Fruit fly (Drosophila melanogaster) whole organism, adult: ENCODE results near the gene CG13926.

Source experiments
- CG11617 ChIP-seq: fragments of 200-800 bp; sonication (Bioruptor generic); optimal IDR thresholded peaks from 2 replicates; lab custom pipeline; 2017; ENCODE audit warnings: mild to moderate bottlenecking, missing biosample characterization, missing genetic modification reagents, missing genetic modification characterization
- CG12768 ChIP-seq: fragments of 200-800 bp; sonication (Bioruptor generic); optimal IDR thresholded peaks from 2 replicates; lab custom pipeline; 2017; ENCODE audit warnings: missing biosample characterization, missing genetic modification characterization, mild to moderate bottlenecking, moderate library complexity, missing genetic modification reagents
- CG14711 ChIP-seq: fragments of 200-800 bp; sonication (Bioruptor generic); optimal IDR thresholded peaks from 2 replicates; lab custom pipeline; 2018; ENCODE audit warnings: missing biosample characterization, mild to moderate bottlenecking, missing genetic modification characterization, moderate library complexity
- CG1620 ChIP-seq: fragments of 200-800 bp; sonication (Bioruptor generic); optimal IDR thresholded peaks from 2 replicates; lab custom pipeline; 2016; ENCODE audit warnings: missing biosample characterization, missing genetic modification characterization
- CG33017 ChIP-seq: fragments of 200-800 bp; sonication (Bioruptor generic); optimal IDR thresholded peaks from 2 replicates; lab custom pipeline; 2018; ENCODE audit warnings: missing biosample characterization, mild to moderate bottlenecking, missing genetic modification characterization, moderate library complexity
- CG5204 ChIP-seq: fragments of 200-800 bp; sonication (Bioruptor generic); optimal IDR thresholded peaks from 2 replicates; lab custom pipeline; 2016; ENCODE audit warnings: missing biosample characterization, missing genetic modification characterization
- CG7045 ChIP-seq: fragments of 200-800 bp; sonication (Bioruptor generic); optimal IDR thresholded peaks from 2 replicates; lab custom pipeline; 2017; ENCODE audit warnings: missing biosample characterization, mild to moderate bottlenecking, missing genetic modification characterization
- CG7101 ChIP-seq: fragments of 200-800 bp; sonication (Bioruptor generic); optimal IDR thresholded peaks from 2 replicates; lab custom pipeline; 2018; ENCODE audit warnings: missing biosample characterization, mild to moderate bottlenecking, missing genetic modification characterization, moderate library complexity
- Clk ChIP-seq: fragments of 200-800 bp; sonication (Bioruptor generic); optimal IDR thresholded peaks from 2 replicates; lab custom pipeline; 2017; ENCODE audit warnings: missing biosample characterization, missing genetic modification characterization
- Crg-1 ChIP-seq: fragments of 200-800 bp; sonication (Bioruptor generic); optimal IDR thresholded peaks from 2 replicates; lab custom pipeline; 2016; ENCODE audit warnings: missing biosample characterization, missing genetic modification characterization
- Hr96 ChIP-seq: fragments of 200-800 bp; sonication (Bioruptor generic); optimal IDR thresholded peaks from 2 replicates; lab custom pipeline; 2016; ENCODE audit warnings: missing biosample characterization, missing genetic modification characterization
- Mnt ChIP-seq: fragments of 200-800 bp; sonication (Bioruptor generic); optimal IDR thresholded peaks from 2 replicates; lab custom pipeline; 2016; ENCODE audit warnings: missing biosample characterization, mild to moderate bottlenecking, missing genetic modification characterization
- bab1 ChIP-seq: fragments of 200-800 bp; sonication (Bioruptor generic); optimal IDR thresholded peaks from 3 replicates; lab custom pipeline; 2019; ENCODE audit warnings: missing biosample characterization, mild to moderate bottlenecking, missing genetic modification characterization, moderate library complexity
- cic ChIP-seq: fragments of 200-800 bp; sonication (Bioruptor generic); optimal IDR thresholded peaks from 2 replicates; lab custom pipeline; 2017; ENCODE audit warnings: missing biosample characterization, mild to moderate bottlenecking, missing genetic modification characterization, moderate library complexity
- cnc ChIP-seq, 2 experiments: fragments of >200 bp; optimal IDR thresholded peaks; 2 replicates each; lab custom pipeline; 2017
- kay ChIP-seq: fragments of 200-800 bp; sonication (Bioruptor generic); peaks from one replicate; lab custom pipeline; 2016; ENCODE audit warnings: missing biosample characterization, missing genetic modification characterization, borderline replicate concordance
- ovo ChIP-seq: fragments of 200-800 bp; sonication (Bioruptor generic); optimal IDR thresholded peaks from 2 replicates; lab custom pipeline; 2016; ENCODE audit warnings: missing biosample characterization, missing genetic modification characterization
- pad ChIP-seq: fragments of 200-800 bp; sonication (Bioruptor generic); optimal IDR thresholded peaks from 3 replicates; lab custom pipeline; 2017; ENCODE audit warnings: missing biosample characterization, missing genetic modification characterization, mild to moderate bottlenecking, moderate library complexity, missing genetic modification reagents
- tj ChIP-seq: fragments of 200-800 bp; sonication (Bioruptor generic); optimal IDR thresholded peaks from 3 replicates; lab custom pipeline; 2017; ENCODE audit warnings: missing biosample characterization, mild to moderate bottlenecking, missing genetic modification characterization, moderate library complexity
- toe ChIP-seq: fragments of 200-800 bp; sonication (Bioruptor generic); optimal IDR thresholded peaks from 2 replicates; lab custom pipeline; 2016; ENCODE audit warnings: missing biosample characterization, missing genetic modification characterization

The CG13926 gene

dm6 chr3L:1571077-1571476 lies 46.9 kb downstream of the CG13926 start:
- TF ChIP-seq tj (peak; percentile 1), kay (GFP tag; lab: Kevin White, UChicago) (peak; percentile 45), cic (GFP tag; lab: Kevin White, UChicago) (no peak)

DNA sequence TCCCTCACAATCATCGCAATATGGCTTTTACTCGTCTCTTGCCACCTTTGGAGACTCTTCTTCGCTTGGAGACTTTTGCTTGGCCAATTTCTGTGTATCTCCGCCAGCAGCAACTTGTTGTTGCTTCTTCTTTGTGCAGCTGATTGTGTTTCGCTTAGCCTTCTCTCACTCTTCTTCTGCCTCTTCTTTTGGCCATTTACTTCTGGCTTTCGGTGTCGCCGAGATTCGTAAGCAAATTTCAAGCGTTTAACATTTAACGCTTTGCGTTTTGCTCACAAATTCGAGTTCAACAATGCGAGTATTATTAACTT lies 48.0 kb downstream of the CG13926 start:
- TF ChIP-seq Clk (GFP tag; lab: Kevin White, UChicago) (no peak), tj (peak; percentile 59), bab1 (GFP tag; lab: Kevin White, UChicago) (peak; percentile 9), toe (GFP tag; lab: Kevin White, UChicago) (no peak)

DNA sequence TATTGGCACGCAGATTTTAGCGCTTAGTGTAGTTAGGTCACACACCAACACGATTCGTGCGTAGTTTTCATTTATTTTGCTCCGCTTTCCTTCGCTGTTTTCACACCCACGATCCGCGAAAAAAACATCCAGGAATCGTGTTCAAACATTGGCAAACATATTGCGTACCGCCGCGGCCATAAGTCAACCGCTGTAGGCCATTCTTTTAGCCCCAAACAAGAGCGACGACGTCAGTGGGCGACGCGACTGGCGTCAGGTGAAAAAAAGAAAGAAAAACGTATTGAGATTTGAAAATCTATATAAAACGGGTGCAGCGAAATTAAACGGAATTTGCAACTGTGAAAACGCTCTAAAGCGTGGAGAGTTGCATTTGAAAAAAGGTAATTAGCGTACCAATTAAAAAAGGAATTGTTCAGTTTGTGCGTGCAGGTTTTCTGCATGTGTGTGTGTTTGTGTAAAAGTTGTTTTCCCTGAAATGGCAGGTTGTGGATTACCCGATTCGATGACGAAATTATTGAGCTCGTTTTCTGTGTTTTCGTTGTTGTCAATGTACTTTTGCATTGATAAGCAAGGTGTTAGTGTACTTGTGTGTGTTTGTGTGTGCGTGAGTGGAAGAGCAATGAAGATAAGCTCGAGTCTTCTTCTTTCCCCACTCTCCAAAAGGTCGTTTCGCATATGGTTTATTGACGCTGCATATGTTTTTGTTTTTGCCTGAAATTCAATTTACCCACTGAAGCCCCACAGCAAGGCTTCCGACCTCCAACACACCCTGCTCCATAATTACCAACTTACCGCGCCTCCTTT lies 48.6 kb downstream of the CG13926 start, which contains the start of gene Tmep:
Tmep (plus strand) TSS at position 20 of the 804 bp plus-strand sequence.
- TF ChIP-seq tj, result peak; percentile 61
- TF ChIP-seq cic (GFP tag; lab: Kevin White, UChicago), result peak; percentile 63
- no peak for TF ChIP-seq toe (GFP tag; lab: Kevin White, UChicago)
- no peak for TF ChIP-seq CG7045 (GFP tag; lab: Kevin White, UChicago)
- no peak for TF ChIP-seq ovo (GFP tag; lab: Kevin White, UChicago)
- no peak for TF ChIP-seq CG33017 (tag; lab: Kevin White, UChicago)
- no peak for TF ChIP-seq kay (GFP tag; lab: Kevin White, UChicago)
- TF ChIP-seq Hr96, result no peak
- no peak for TF ChIP-seq CG12768 (GFP tag; lab: Kevin White, UChicago)
- no peak for TF ChIP-seq pad (GFP tag; lab: Kevin White, UChicago)
- peak; percentile 5 for TF ChIP-seq Mnt (GFP tag; lab: Kevin White, UChicago)
- TF ChIP-seq Clk (GFP tag; lab: Kevin White, UChicago), result no peak
- TF ChIP-seq CG7101, result no peak
- TF ChIP-seq CG5204 (GFP tag; lab: Kevin White, UChicago), result no peak
- TF ChIP-seq CG1620, result no peak

DNA sequence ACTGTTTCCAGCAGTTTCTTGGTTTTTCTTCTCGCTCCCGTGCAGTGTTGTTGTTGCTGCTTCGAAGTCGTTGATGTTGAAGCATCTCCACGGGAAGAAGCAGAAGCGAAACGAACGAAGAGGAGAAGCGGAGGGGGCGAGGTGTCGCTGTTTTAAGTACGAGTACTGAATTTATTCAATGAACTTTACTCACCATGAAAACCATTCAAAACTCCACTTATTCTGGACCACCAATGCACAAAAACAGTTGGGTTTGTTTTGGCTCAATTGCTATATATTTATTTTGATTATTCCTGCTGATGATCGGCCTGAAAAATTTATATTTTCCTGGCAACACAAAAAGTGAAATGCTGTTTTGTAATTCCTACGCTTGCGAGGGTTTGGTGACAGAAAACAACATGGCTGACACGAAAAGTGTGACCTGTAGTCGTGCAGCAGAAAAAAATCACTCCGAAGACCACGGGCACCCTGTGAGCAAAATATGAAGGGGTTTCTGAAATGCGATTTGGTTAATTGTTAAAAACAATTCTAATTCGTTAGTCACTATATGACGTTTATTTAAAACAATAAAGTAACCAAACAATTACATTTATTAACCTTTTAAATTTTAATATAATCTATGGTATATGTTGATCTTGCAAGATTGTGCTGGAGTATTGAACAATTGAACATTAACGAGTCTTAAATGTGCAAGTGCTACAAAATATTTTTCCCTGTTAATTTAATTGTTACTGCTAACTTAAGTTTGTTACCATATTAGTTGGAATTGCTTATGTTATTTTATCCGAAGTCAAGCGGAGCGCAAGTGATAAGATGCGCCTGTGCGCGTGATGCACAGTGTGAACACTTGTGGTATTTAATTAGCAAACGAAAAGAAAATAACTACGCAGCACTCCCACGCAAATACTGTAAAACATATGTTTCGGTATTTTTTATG lies 49.5 kb downstream of the CG13926 start, which contains the start of gene CG7879:
CG7879 (minus strand) TSS at position 384 of the 937 bp plus-strand sequence.
- TF ChIP-seq CG12768 (GFP tag; lab: Kevin White, UChicago) (no peak), Mnt (GFP tag; lab: Kevin White, UChicago) (peak; percentile 20), ovo (GFP tag; lab: Kevin White, UChicago) (peak; percentile 2), bab1 (GFP tag; lab: Kevin White, UChicago) (peak; percentile 53), cic (GFP tag; lab: Kevin White, UChicago) (peak; percentile 98), cnc (optimal IDR thresholded peaks at IDR 0.05; lab: Kevin White, UChicago) (no peak), CG33017 (tag; lab: Kevin White, UChicago) (no peak), Crg-1 (GFP tag; lab: Kevin White, UChicago) (no peak), CG5204 (GFP tag; lab: Kevin White, UChicago) (no peak), pad (GFP tag; lab: Kevin White, UChicago) (no peak), Clk (GFP tag; lab: Kevin White, UChicago) (no peak), CG14711 (tag; lab: Kevin White, UChicago) (no peak), kay (GFP tag; lab: Kevin White, UChicago) (no peak), tj (no peak), CG7101 (peak; percentile 24), toe (GFP tag; lab: Kevin White, UChicago) (no peak), CG1620 (peak; percentile 28), Hr96 (no peak), CG7045 (GFP tag; lab: Kevin White, UChicago) (no peak), CG11617 (GFP tag; lab: Kevin White, UChicago) (peak; percentile 7)
